Fruit fly (Drosophila melanogaster): ENCODE results near the gene Miro.

- TF ChIP-seq insv (optimal IDR thresholded peaks at IDR 0.05) (no peak), Sin3A (optimal IDR thresholded peaks at IDR 0.05) (peak; percentile 68)
Measured at dm6 chr3R:24031825-24032523, 6.7 kb downstream of the Miro start, which contains the start of the genes KrT95D and Mettl3.

Data from Kc167 (cell line).